Worm (Caenorhabditis elegans): ENCODE data around the gene clec-135.
A peak's percentile ranks its signal among the peaks of the same experiment; 100 is the strongest.

clec-135 gene

DNA sequence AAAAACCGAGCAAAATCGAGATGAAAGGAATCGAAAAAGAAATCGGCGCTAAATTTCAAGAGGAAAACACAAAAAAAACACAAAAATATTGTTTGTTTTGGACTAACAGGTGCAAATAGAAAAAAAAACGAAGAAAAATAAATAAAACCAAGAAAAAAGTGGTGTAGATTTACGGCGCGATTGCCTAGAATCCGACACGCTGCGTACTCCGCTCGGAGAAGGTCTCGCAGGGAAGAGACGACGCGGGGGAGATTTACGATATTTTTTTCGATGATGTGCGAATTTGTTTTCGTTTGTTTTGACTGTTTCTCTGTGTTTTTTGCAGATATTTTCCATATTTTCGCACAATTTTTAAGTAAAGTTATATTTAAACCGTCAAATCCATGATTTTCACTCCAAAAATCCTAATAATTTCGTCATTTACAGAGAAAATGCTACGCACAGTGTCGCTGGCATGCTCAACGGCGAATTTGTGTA is 40.7 kb upstream of the clec-135 start, which contains the start of gene sco-1 (continued):
- TF ChIP-seq nhr-10 (tag; optimal IDR thresholded peaks at IDR 0.05) (peak; percentile 49), nhr-77 (tag; optimal IDR thresholded peaks at IDR 0.05) (peak; percentile 73), peb-1 (tag; optimal IDR thresholded peaks at IDR 0.05) (no peak), dmd-4 (tag; optimal IDR thresholded peaks at IDR 0.05) (peak; percentile 31), unc-55 (GFP tag; optimal IDR thresholded peaks at IDR 0.05) (peak; percentile 99), ztf-4 (tag; optimal IDR thresholded peaks at IDR 0.05) (peak; percentile 82), mdl-1 (tag; optimal IDR thresholded peaks at IDR 0.05) (peak in 1 of 2 experiments; percentile 70)

DNA sequence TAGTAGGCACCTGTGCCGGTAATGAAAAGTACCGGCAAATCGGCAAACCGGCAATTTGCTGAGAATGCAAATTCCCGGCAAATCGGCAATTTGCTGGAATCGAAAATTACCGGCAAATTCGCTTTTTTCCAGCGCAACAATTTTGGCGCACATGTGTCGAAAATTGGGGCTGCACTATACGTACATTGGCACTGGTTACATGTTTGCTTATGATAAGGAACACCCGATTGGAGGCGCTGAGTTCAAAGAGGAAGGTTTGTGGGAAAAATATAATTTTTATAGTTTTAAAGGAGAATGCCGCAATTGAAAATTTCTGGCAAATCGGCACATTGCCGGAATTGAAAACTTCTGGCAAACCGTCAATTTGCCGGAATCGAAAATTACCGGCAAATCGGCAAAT is 38.7 kb upstream of the clec-135 start:
- TF ChIP-seq unc-55 (GFP tag; optimal IDR thresholded peaks at IDR 0.05): no peak
- no peak for TF ChIP-seq elt-1 (tag; optimal IDR thresholded peaks at IDR 0.05)
- no peak for TF ChIP-seq nhr-12 (tag; optimal IDR thresholded peaks at IDR 0.05)
- no peak for TF ChIP-seq lin-13 (GFP tag; optimal IDR thresholded peaks at IDR 0.05)
- TF ChIP-seq elt-3 (tag; optimal IDR thresholded peaks at IDR 0.05): no peak
- no peak for TF ChIP-seq blmp-1 (tag; optimal IDR thresholded peaks at IDR 0.05; ENCODE audit: insufficient read depth)
- TF ChIP-seq skn-1 (tag; optimal IDR thresholded peaks at IDR 0.05): no peak
- TF ChIP-seq ceh-82 (tag; optimal IDR thresholded peaks at IDR 0.05): no peak

DNA sequence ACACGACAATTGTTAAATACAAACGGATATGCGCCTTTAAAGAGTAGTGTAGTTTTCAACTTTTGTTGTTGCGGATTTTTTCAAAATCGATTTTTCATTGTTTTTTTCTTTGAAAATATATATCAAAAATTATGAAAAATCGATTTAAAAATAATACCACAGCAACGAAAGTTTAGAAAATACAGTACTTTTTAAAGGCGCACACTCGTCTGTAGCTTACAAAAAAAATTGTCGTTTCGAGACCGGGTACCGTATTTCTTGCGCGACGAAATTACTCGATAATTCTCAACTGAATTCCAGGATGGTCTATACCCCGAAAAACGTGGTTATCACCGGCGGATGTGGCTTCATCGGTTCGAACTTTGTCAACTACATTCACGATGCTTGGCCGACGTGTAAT is 36.2 kb upstream of the clec-135 start, which contains the start of gene rml-4:
Gene rml-4, plus strand, starts transcription at position 301 of the 400 bp plus-strand sequence.
- TF ChIP-seq egl-27 (tag; optimal IDR thresholded peaks at IDR 0.05): no peak
- TF ChIP-seq F13H6.1 (tag; optimal IDR thresholded peaks at IDR 0.05): no peak
- TF ChIP-seq nhr-21 (tag; optimal IDR thresholded peaks at IDR 0.05): no peak
- no peak for TF ChIP-seq C34F6.9 (tag; optimal IDR thresholded peaks at IDR 0.05)
- no peak for TF ChIP-seq nhr-129 (tag; optimal IDR thresholded peaks at IDR 0.05)
- no peak for TF ChIP-seq ama-1 (optimal IDR thresholded peaks at IDR 0.05)
- no peak for TF ChIP-seq ZK546.5 (tag; optimal IDR thresholded peaks at IDR 0.05)
- no peak for TF ChIP-seq elt-1 (tag; optimal IDR thresholded peaks at IDR 0.05)
- no peak for TF ChIP-seq Y55F3AM.14 (GFP tag; optimal IDR thresholded peaks at IDR 0.05)
- no peak for TF ChIP-seq fos-1 (tag; optimal IDR thresholded peaks at IDR 0.05)
- no peak for TF ChIP-seq nhr-11 (tag; optimal IDR thresholded peaks at IDR 0.05)
- no peak for TF ChIP-seq ztf-4 (tag; optimal IDR thresholded peaks at IDR 0.05)
- no peak for TF ChIP-seq lin-13 (GFP tag; optimal IDR thresholded peaks at IDR 0.05)
- TF ChIP-seq elt-3 (tag; optimal IDR thresholded peaks at IDR 0.05): no peak
- TF ChIP-seq dmd-4 (tag; optimal IDR thresholded peaks at IDR 0.05): no peak
- no peak for TF ChIP-seq lsy-2 (tag; optimal IDR thresholded peaks at IDR 0.05)
- no peak for TF ChIP-seq mbf-1 (tag; optimal IDR thresholded peaks at IDR 0.05)

DNA sequence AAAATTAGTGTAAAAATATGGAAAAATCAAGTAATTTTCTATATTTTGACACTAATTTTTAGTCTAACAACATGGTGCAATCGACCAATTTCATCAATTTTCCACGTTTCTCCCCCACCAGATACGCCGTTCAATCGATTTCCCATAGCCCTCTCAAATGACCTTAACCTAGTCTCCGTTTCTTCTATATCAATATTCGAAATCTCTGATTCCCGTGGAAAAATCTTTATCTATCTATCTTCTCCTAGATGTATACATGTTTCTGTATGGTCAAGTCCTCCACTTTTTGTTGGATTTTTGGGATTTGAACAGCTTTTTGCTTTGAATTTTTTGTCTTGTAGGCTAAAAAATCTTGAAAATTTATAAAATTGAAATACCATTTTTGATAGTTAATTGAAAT is 35.6 kb upstream of the clec-135 start:
- TF ChIP-seq elt-1 (tag; optimal IDR thresholded peaks at IDR 0.05) (peak; percentile 17), sma-9 (GFP tag; optimal IDR thresholded peaks at IDR 0.05) (peak; percentile 11), sma-9 (tag; optimal IDR thresholded peaks at IDR 0.05) (no peak), ztf-11 (tag; optimal IDR thresholded peaks at IDR 0.05) (no peak), nhr-10 (tag; optimal IDR thresholded peaks at IDR 0.05) (no peak)

DNA sequence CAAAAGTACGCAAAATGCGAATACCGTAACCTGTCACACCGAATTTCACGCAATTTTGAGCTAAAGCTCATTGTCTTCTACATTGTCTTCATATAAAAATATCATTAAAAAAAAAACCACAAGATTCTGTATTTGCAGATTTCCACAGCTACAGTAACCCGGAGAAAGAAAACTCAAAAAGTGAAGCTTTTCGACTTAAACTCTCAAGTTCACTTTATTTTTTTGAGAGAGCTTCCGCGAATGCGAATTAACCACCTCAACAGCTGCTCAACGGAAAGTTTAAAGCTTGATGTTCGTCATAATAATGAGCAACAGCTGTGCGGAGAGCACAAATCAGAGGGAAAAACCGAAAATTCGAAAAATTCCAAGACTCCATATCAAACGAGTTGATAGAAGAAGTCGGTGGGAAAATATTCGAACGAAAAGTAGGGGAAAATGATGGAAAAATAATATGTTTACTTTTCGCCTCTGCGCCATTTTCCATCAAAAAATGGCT is 34.5 kb upstream of the clec-135 start:
- no peak for TF ChIP-seq ZK546.5 (tag; optimal IDR thresholded peaks at IDR 0.05)
- no peak for TF ChIP-seq lin-39 (tag; optimal IDR thresholded peaks at IDR 0.05)

DNA sequence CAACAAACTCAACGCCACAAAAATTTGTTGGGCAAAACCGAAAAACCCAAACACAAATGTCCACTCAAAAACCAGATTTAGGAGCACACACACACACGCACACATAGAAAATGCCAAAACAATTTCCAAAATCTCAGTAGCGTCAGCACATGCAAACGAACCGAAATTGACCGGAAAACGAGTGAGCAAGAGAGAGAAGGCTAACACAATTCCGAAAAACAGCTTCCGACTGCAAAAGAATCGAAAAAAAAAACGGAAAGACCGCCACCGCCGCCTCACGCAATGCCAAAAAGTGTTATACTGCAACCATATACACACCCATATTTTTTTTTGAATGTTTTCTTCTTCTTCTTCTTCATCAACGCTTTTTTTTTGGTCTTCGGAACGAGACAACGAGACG is 33.2 kb upstream of the clec-135 start:
- TF ChIP-seq ztf-11 (tag; optimal IDR thresholded peaks at IDR 0.05): no peak
- TF ChIP-seq sem-4 (tag; optimal IDR thresholded peaks at IDR 0.05): no peak
- no peak for TF ChIP-seq unc-39 (tag; optimal IDR thresholded peaks at IDR 0.05)
- no peak for TF ChIP-seq gmeb-1 (tag; optimal IDR thresholded peaks at IDR 0.05)
- TF ChIP-seq ZK546.5 (tag; optimal IDR thresholded peaks at IDR 0.05): no peak
- no peak for TF ChIP-seq dmd-4 (tag; optimal IDR thresholded peaks at IDR 0.05)
- no peak for TF ChIP-seq alr-1 (tag; optimal IDR thresholded peaks at IDR 0.05)
- no peak for TF ChIP-seq nhr-10 (tag; optimal IDR thresholded peaks at IDR 0.05)
- TF ChIP-seq skn-1 (tag; optimal IDR thresholded peaks at IDR 0.05): no peak
- TF ChIP-seq nhr-25 (tag; optimal IDR thresholded peaks at IDR 0.05): no peak
- TF ChIP-seq crh-2 (tag; optimal IDR thresholded peaks at IDR 0.05): no peak
- TF ChIP-seq snpc-4 (tag; optimal IDR thresholded peaks at IDR 0.05): no peak
- TF ChIP-seq mab-5 (tag; optimal IDR thresholded peaks at IDR 0.05): no peak
- no peak for TF ChIP-seq mdl-1 (tag; optimal IDR thresholded peaks at IDR 0.05)
- no peak for TF ChIP-seq nhr-12 (tag; optimal IDR thresholded peaks at IDR 0.05)
